Worm (Caenorhabditis elegans): ENCODE data around the gene srd-43.
"Not testable (repeated sequence)": the region's sequence is repeated elsewhere in the genome, so short reads cannot be mapped to it uniquely, and the experiment has no call there.

srd-43 gene

ce11 chrX:13264550-13264949 is 41.1 kb downstream of the srd-43 start (continued):
- TF ChIP-seq tra-1 (GFP tag; IDR thresholded peaks at IDR 0.05) (peak; percentile 67; the same call in 1 of the 2 replicates), tag-97 (GFP tag; IDR thresholded peaks at IDR 0.05) (no peak), unc-130 (GFP tag; optimal IDR thresholded peaks at IDR 0.05) (peak; percentile 14), zag-1 (tag; optimal IDR thresholded peaks at IDR 0.05) (no peak), attf-4 (tag; optimal IDR thresholded peaks at IDR 0.05) (no peak), nhr-237 (tag; optimal IDR thresholded peaks at IDR 0.05) (no peak), snpc-4 (tag; optimal IDR thresholded peaks at IDR 0.05) (no peak), nhr-102 (tag; optimal IDR thresholded peaks at IDR 0.05) (peak; percentile 70), F44E2.7 (GFP tag; IDR thresholded peaks at IDR 0.05) (peak; percentile 91), ctbp-1 (GFP tag; IDR thresholded peaks at IDR 0.05) (peak; percentile 82), unc-62 (GFP tag; optimal IDR thresholded peaks at IDR 0.05 in 1 of 2) (peak in 1 of 2 experiments; percentile 78), unc-62 (tag; optimal IDR thresholded peaks at IDR 0.05) (no peak), dmd-8 (GFP tag; IDR thresholded peaks at IDR 0.05) (peak; percentile 87), F26F4.8 (GFP tag; conservative IDR thresholded peaks at IDR 0.05) (peak; percentile 94), T20F7.1 (GFP tag; optimal IDR thresholded peaks at IDR 0.05) (no peak)

DNA sequence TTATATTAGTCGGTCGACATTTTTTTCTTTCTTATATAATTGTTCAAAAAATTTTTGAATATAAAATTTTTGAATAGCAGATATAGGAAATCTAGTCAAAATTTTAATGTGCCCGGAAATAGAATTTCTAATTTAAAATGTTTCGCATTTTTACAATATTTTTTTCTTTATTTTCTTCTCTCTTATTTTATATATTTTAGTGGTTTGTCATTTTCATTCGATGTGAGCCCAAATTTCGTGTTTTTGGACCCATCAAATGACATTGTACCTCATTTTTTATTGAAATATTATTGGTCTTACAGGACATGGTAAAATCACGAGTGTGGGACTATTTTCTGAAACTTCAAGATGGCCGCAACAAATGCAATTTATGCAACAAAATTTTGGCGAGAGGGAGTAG is 43.4 kb downstream of the srd-43 start, which contains the start of gene K09A11.1:
TSS of gene K09A11.1 (plus strand) at position 301 of the 400 bp plus-strand sequence.
- TF ChIP-seq nhr-48 (tag; optimal IDR thresholded peaks at IDR 0.05): no peak
- no peak for TF ChIP-seq unc-62 (GFP tag; optimal IDR thresholded peaks at IDR 0.05 in 1 of 2)
- no peak for TF ChIP-seq unc-62 (tag; optimal IDR thresholded peaks at IDR 0.05)
- no peak for TF ChIP-seq daf-16 (GFP tag; optimal IDR thresholded peaks at IDR 0.05)
- TF ChIP-seq daf-16 (tag; optimal IDR thresholded peaks at IDR 0.05): no peak
- TF ChIP-seq dmd-9 (GFP tag; IDR thresholded peaks at IDR 0.05): no peak
- no peak for TF ChIP-seq nhr-237 (tag; optimal IDR thresholded peaks at IDR 0.05)
- TF ChIP-seq F10B5.3 (tag; optimal IDR thresholded peaks at IDR 0.05): no peak
- TF ChIP-seq fos-1 (tag; optimal IDR thresholded peaks at IDR 0.05): no peak
- no peak for TF ChIP-seq ceh-20 (GFP tag; IDR thresholded peaks at IDR 0.05)
- TF ChIP-seq F49E8.2 (tag; optimal IDR thresholded peaks at IDR 0.05; ENCODE audit: borderline replicate concordance): no peak

- TF ChIP-seq daf-16 (GFP tag; optimal IDR thresholded peaks at IDR 0.05) (peak in 1 of 2 experiments; percentile 51), daf-16 (tag; optimal IDR thresholded peaks at IDR 0.05) (peak; percentile 85), tra-1 (GFP tag; IDR thresholded peaks at IDR 0.05) (peak; percentile 61; the same call in 1 of the 2 replicates), pqm-1 (tag; optimal IDR thresholded peaks at IDR 0.05) (peak; percentile 4), pha-4 (GFP tag; IDR thresholded peaks at IDR 0.05) (peak; percentile 57; the same call in 1 of the 2 replicates), arid-1 (GFP tag; conservative IDR thresholded peaks at IDR 0.05) (0 out of 2 replicates have a peak, but pooled peaks have one; percentile 33), mep-1 (tag; optimal IDR thresholded peaks at IDR 0.05) (peak; percentile 6), vab-7 (GFP tag; IDR thresholded peaks at IDR 0.05) (peak; percentile 55; the same call in 1 of the 2 replicates), mes-2 (tag; optimal IDR thresholded peaks at IDR 0.05; ENCODE audit: poor library complexity, severe bottlenecking) (peak; percentile 49), lin-1 (GFP tag; IDR thresholded peaks at IDR 0.05) (0 out of 2 replicates have a peak, but pooled peaks have one; percentile 15), nhr-48 (tag; optimal IDR thresholded peaks at IDR 0.05) (peak; percentile 27), lim-7 (GFP tag; IDR thresholded peaks at IDR 0.05) (peak; percentile 70), snpc-1.2 (GFP tag; IDR thresholded peaks at IDR 0.05) (peak; percentile 64; the same call in 1 of the 2 replicates), lin-38 (GFP tag; IDR thresholded peaks at IDR 0.05) (peak; percentile 62), dve-1 (tag; optimal IDR thresholded peaks at IDR 0.05; ENCODE audit: insufficient read depth) (peak; percentile 59), dmd-6 (GFP tag; IDR thresholded peaks at IDR 0.05) (peak; percentile 46), hlh-11 (tag; optimal IDR thresholded peaks at IDR 0.05) (peak; percentile 13)
- TF ChIP-seq pha-4 (tag; optimal IDR thresholded peaks at IDR 0.05): not testable (repeated sequence)
Observed at ce11 chrX:13261037-13261592, 44.5 kb downstream of the srd-43 start.
